Worm (Caenorhabditis elegans): ENCODE data around the gene snx-13.
"Not testable (repeated sequence)": the region's sequence is repeated elsewhere in the genome, so short reads cannot be mapped to it uniquely, and the experiment has no call there.

The snx-13 gene

DNA sequence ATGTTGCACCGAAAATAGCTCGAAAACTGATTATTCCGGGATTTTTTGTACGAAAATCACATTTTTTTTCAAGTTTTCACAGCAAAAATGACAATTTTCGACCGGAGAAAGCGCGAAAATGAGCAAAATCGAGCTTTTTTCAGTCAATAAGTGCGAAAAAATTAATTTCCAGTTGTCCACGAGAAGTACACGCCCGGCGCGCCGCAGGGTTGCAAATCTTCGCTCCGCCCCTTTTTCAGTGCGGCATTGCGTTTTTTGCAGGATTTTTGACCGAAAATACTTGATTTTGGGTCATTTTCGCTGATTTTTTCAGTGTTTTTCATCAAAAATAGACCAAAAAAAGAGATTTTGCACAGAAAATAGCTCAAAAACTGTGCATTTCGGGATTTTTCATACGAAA, 2.9 kb downstream of the snx-13 start:
- TF ChIP-seq ama-1 (optimal IDR thresholded peaks at IDR 0.05) (no peak), ceh-34 (tag; optimal IDR thresholded peaks at IDR 0.05) (no peak), nhr-11 (tag; optimal IDR thresholded peaks at IDR 0.05) (no peak)

- no peak for TF ChIP-seq ztf-16 (tag; optimal IDR thresholded peaks at IDR 0.05)
- TF ChIP-seq tbx-2 (tag; optimal IDR thresholded peaks at IDR 0.05) = no peak
- no peak for TF ChIP-seq ttx-3 (tag; optimal IDR thresholded peaks at IDR 0.05)
- TF ChIP-seq che-1 (tag; optimal IDR thresholded peaks at IDR 0.05) = no peak
- TF ChIP-seq unc-3 (GFP tag; conservative IDR thresholded peaks at IDR 0.05) = no peak
- TF ChIP-seq unc-3 (tag; optimal IDR thresholded peaks at IDR 0.05) = no peak
- no peak for TF ChIP-seq ref-2 (tag; optimal IDR thresholded peaks at IDR 0.05)
- no peak for TF ChIP-seq fkh-6 (tag; optimal IDR thresholded peaks at IDR 0.05)
- no peak for TF ChIP-seq madf-2 (tag; optimal IDR thresholded peaks at IDR 0.05)
Measured at ce11 chrIV:17078649-17079048, 8.6 kb downstream of the snx-13 start, which contains the start of gene Y116A8C.25. Y116A8C.25 (minus strand) TSS chrIV:17078749.

ce11 chrIV:17070791-17071190, 16.4 kb downstream of the snx-13 start, which contains the start of gene Y116A8C.24:
Y116A8C.24 (minus strand) TSS chrIV:17070891.
- not testable (repeated sequence) for TF ChIP-seq fkh-6 (tag; optimal IDR thresholded peaks at IDR 0.05); zip-5 (tag; optimal IDR thresholded peaks at IDR 0.05); K09A11.1 (tag; optimal IDR thresholded peaks at IDR 0.05; ENCODE audit: insufficient read depth)

DNA sequence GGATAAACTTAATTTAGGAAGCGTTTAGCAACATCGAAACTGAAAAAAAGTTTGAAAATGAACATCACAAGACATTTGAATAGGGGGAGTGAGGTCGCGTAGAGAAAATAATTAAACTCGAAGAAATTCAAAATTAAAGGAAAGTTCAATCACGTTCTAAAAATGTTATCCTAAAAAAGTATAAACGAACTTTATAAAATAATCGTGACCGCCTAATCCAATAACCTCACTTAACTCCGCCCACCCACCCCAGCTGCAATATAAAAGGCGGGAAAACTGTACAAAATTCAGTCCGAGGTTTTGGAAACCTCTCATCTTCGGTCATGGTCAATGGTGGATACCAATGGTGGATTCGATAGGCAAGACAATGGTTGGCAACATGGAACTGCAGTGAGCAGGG, 22.3 kb downstream of the snx-13 start, which contains the start of gene Y116A8C.465:
Gene Y116A8C.465, plus strand, starts transcription at position 301 of the 400 bp plus-strand sequence.
- TF ChIP-seq unc-55 (GFP tag; optimal IDR thresholded peaks at IDR 0.05); ztf-16 (tag; optimal IDR thresholded peaks at IDR 0.05); eyg-1 (tag; optimal IDR thresholded peaks at IDR 0.05): not testable (repeated sequence)

DNA sequence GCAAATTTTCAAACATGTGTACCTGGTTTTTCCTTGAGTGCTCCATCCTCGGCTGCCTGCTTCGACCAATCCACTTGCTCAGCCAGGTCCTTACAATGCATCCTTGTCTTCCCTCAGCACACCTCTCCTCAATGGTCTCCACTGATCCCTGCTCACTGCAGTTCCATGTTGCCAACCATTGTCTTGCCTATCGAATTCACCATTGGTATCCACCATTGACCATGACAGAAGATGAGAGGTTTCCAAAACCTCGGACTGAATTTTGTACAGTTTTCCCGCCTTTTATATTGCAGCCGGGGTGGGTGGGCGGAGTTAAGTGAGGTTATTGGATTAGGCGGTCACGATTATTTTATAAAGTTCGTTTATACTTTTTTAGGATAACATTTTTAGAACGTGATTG, 23.5 kb downstream of the snx-13 start, which contains the start of gene Y116A8C.467:
Gene Y116A8C.467, minus strand, starts transcription at position 101 of the 400 bp plus-strand sequence.
- not testable (repeated sequence) for TF ChIP-seq ceh-6 (GFP tag; optimal IDR thresholded peaks at IDR 0.05); pqm-1 (tag; optimal IDR thresholded peaks at IDR 0.05); tbx-7 (tag; optimal IDR thresholded peaks at IDR 0.05)

ce11 chrIV:17058036-17058435, 29.2 kb downstream of the snx-13 start, which contains the start of gene Y116A8C.44:
Y116A8C.44 (minus strand) TSS chrIV:17058136.
- TF ChIP-seq pha-4 (tag; optimal IDR thresholded peaks at IDR 0.05) (no peak), unc-86 (tag; optimal IDR thresholded peaks at IDR 0.05) (no peak), elt-4 (tag; optimal IDR thresholded peaks at IDR 0.05) (no peak), ttx-3 (tag; optimal IDR thresholded peaks at IDR 0.05) (no peak), nfya-1 (tag; optimal IDR thresholded peaks at IDR 0.05) (no peak), T23F11.4 (GFP tag; optimal IDR thresholded peaks at IDR 0.05) (no peak), ceh-31 (tag; optimal IDR thresholded peaks at IDR 0.05) (no peak), hlh-30 (tag; optimal IDR thresholded peaks at IDR 0.05; ENCODE audit: insufficient read depth) (no peak), gmeb-2 (tag; optimal IDR thresholded peaks at IDR 0.05) (no peak), pha-2 (tag; optimal IDR thresholded peaks at IDR 0.05) (no peak)

DNA sequence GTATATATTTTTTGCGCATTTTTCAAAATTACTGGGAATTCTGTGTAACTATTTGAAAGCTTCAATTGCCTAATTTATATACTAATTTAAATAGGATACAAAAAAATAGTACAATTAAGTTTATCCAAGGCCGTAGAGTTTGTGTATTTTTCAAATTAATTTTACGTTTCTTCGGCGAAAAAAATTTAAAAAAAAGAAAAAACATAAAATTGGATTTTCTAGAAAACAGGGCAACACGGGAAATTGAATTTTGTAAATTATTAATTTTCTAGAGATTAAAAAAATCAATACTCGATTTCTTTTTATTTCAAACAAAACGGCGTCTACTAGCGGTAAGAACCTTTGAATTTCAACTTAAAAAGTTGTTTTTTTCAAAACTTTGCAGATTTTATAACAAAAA, 34.0 kb downstream of the snx-13 start, which contains the start of gene Y116A8C.23:
Gene Y116A8C.23, plus strand, starts transcription at position 301 of the 400 bp plus-strand sequence.
- TF ChIP-seq eyg-1 (tag; optimal IDR thresholded peaks at IDR 0.05) (no peak), dve-1 (tag; optimal IDR thresholded peaks at IDR 0.05) (no peak), C08G9.2 (tag; optimal IDR thresholded peaks at IDR 0.05) (no peak), madf-2 (tag; optimal IDR thresholded peaks at IDR 0.05) (no peak), unc-3 (GFP tag; conservative IDR thresholded peaks at IDR 0.05) (no peak), unc-3 (tag; optimal IDR thresholded peaks at IDR 0.05) (no peak), ztf-16 (tag; optimal IDR thresholded peaks at IDR 0.05) (no peak), pha-4 (tag; optimal IDR thresholded peaks at IDR 0.05) (no peak), ceh-9 (tag; optimal IDR thresholded peaks at IDR 0.05) (no peak)
